Worm (Caenorhabditis elegans) whole organism, L1 larva: Measurements from ENCODE around the gene T15H9.5.

ENCODE experiments used
- C16A3.4 ChIP-seq: fragments of 150-350 bp; optimal IDR thresholded peaks from 2 replicates; lab custom pipeline; 2014; ENCODE audit warnings: missing biosample characterization, missing genetic modification characterization
- C34B4.2 ChIP-seq: sonication (generic microtip); optimal IDR thresholded peaks from 2 replicates; lab custom pipeline; 2017; ENCODE audit warnings: mild to moderate bottlenecking, missing genetic modification characterization, missing compliant biosample characterization
- F16B12.6 ChIP-seq: fragments of 150-350 bp; optimal IDR thresholded peaks from 2 replicates; lab custom pipeline; 2014; ENCODE audit warnings: missing biosample characterization, missing genetic modification characterization
- Y116A8C.19 ChIP-seq: sonication (generic microtip); optimal IDR thresholded peaks from 2 replicates; lab custom pipeline; 2016; ENCODE audit warnings: missing compliant biosample characterization, missing genetic modification characterization, borderline replicate concordance
- alr-1 ChIP-seq: fragments of 200-800 bp; sonication (Bioruptor generic); optimal IDR thresholded peaks from 2 replicates; lab custom pipeline; 2018; ENCODE audit warnings: borderline replicate concordance, mild to moderate bottlenecking, missing genetic modification characterization, missing compliant biosample characterization
- aly-2 ChIP-seq: fragments of 150-350 bp; optimal IDR thresholded peaks from 2 replicates; lab custom pipeline; 2014; ENCODE audit warnings: missing biosample characterization, missing genetic modification characterization
- ama-1 ChIP-seq: fragments of 150-350 bp; optimal IDR thresholded peaks from 2 replicates; lab custom pipeline; 2014
- blmp-1 ChIP-seq: fragments of 150-350 bp; optimal IDR thresholded peaks from 2 replicates; lab custom pipeline; 2014; ENCODE audit warnings: missing biosample characterization, missing genetic modification characterization
- ceh-63 ChIP-seq: fragments of 200-800 bp; sonication (Bioruptor generic); optimal IDR thresholded peaks from 2 replicates; lab custom pipeline; 2018; ENCODE audit warnings: mild to moderate bottlenecking, missing genetic modification characterization, missing compliant biosample characterization
- ceh-8 ChIP-seq: fragments of 200-800 bp; sonication (Bioruptor generic); optimal IDR thresholded peaks from 2 replicates; lab custom pipeline; 2018; ENCODE audit warnings: mild to moderate bottlenecking, missing genetic modification characterization, moderate library complexity, missing compliant biosample characterization
- ceh-90 ChIP-seq: sonication (generic microtip); optimal IDR thresholded peaks from 2 replicates; lab custom pipeline; 2016; ENCODE audit warnings: missing genetic modification characterization, missing compliant biosample characterization
- ces-1 ChIP-seq: fragments of 150-350 bp; optimal IDR thresholded peaks from 2 replicates; lab custom pipeline; 2014; ENCODE audit warnings: missing biosample characterization, missing genetic modification reagents, missing genetic modification characterization
- dsc-1 ChIP-seq: sonication (generic microtip); optimal IDR thresholded peaks from 2 replicates; lab custom pipeline; 2016; ENCODE audit warnings: mild to moderate bottlenecking, missing genetic modification characterization, missing compliant biosample characterization
- efl-3 ChIP-seq: fragments of 200-800 bp; sonication (Bioruptor generic); optimal IDR thresholded peaks from 2 replicates; lab custom pipeline; 2018; ENCODE audit warnings: mild to moderate bottlenecking, missing genetic modification characterization, missing compliant biosample characterization
- egl-13 ChIP-seq: sonication (generic microtip); optimal IDR thresholded peaks from 2 replicates; lab custom pipeline; 2016; ENCODE audit warnings: missing genotype, missing genetic modification reagents, missing genetic modification characterization, missing compliant biosample characterization
- elt-3 ChIP-seq, 6 experiments: fragments of 150-350 bp in 1 of 6; sonication (generic microtip); optimal IDR thresholded peaks; 2 replicates each; lab custom pipeline; 2017 to 2018; ENCODE audit warnings: missing biosample characterization in 6 of 6, missing genetic modification characterization in 6 of 6, inconsistent platforms in 1 of 6
- fkh-10 ChIP-seq: sonication (generic microtip); optimal IDR thresholded peaks from 2 replicates; lab custom pipeline; 2017; ENCODE audit warnings: missing biosample characterization, missing genetic modification reagents, missing genetic modification characterization
- fkh-4 ChIP-seq: sonication (generic microtip); optimal IDR thresholded peaks from 2 replicates; lab custom pipeline; 2016; ENCODE audit warnings: missing compliant biosample characterization, missing genetic modification characterization, borderline replicate concordance
- fkh-8 ChIP-seq: sonication (generic microtip); optimal IDR thresholded peaks from 2 replicates; lab custom pipeline; 2016; ENCODE audit warnings: mild to moderate bottlenecking, missing genetic modification characterization, missing compliant biosample characterization
- fos-1 ChIP-seq: fragments of 150-350 bp; optimal IDR thresholded peaks from 2 replicates; lab custom pipeline; 2014; ENCODE audit warnings: missing biosample characterization, missing genetic modification characterization
- grh-1 ChIP-seq: fragments of 200-800 bp; sonication (Bioruptor generic); IDR thresholded peaks from 2 replicates; pipeline ENCODE4 v1.3.6; 2022; ENCODE audit warnings: missing genetic modification reagents, missing genetic modification characterization, missing compliant biosample characterization
- hlh-4 ChIP-seq: sonication (generic microtip); optimal IDR thresholded peaks from 2 replicates; lab custom pipeline; 2016; ENCODE audit warnings: mild to moderate bottlenecking, missing genetic modification characterization, missing compliant biosample characterization
- hpl-2 ChIP-seq: fragments of 150-350 bp; optimal IDR thresholded peaks from 2 replicates; lab custom pipeline; 2014; ENCODE audit warnings: missing biosample characterization, missing genetic modification reagents, missing genetic modification characterization
- isw-1 ChIP-seq: fragments of 200-800 bp; sonication (Bioruptor generic); IDR thresholded peaks from 2 replicates; pipeline ENCODE4 v1.3.6; 2022; ENCODE audit warnings: missing genetic modification characterization, missing compliant biosample characterization
- lin-13 ChIP-seq: fragments of 150-350 bp; optimal IDR thresholded peaks from 2 replicates; lab custom pipeline; 2014; ENCODE audit warnings: missing biosample characterization, missing genetic modification reagents, missing genetic modification characterization
- lin-35 ChIP-seq, 2 experiments: fragments of 150-350 bp; optimal IDR thresholded peaks; 2 replicates each; lab custom pipeline; 2014; ENCODE audit warnings: missing biosample characterization in 2 of 2, missing genetic modification characterization in 2 of 2, missing genetic modification reagents in 2 of 2
- lin-39 ChIP-seq: fragments of 150-350 bp; optimal IDR thresholded peaks from 2 replicates; lab custom pipeline; 2014; ENCODE audit warnings: missing biosample characterization, missing genetic modification reagents, missing genetic modification characterization
- lir-3 ChIP-seq: sonication (generic microtip); optimal IDR thresholded peaks from 2 replicates; lab custom pipeline; 2016; ENCODE audit warnings: mild to moderate bottlenecking, missing genetic modification characterization, moderate library complexity, missing compliant biosample characterization; ENCODE audit not compliant: poor library complexity
- lsy-2 ChIP-seq, 2 experiments: fragments of 150-350 bp; optimal IDR thresholded peaks; 2 replicates each; lab custom pipeline; 2014; ENCODE audit warnings: missing biosample characterization in 2 of 2, missing genetic modification characterization in 2 of 2
- mdl-1 ChIP-seq, 2 experiments: fragments of 150-350 bp; optimal IDR thresholded peaks; 2 replicates each; lab custom pipeline; 2014 to 2017; ENCODE audit warnings: missing biosample characterization in 2 of 2, missing genetic modification characterization in 2 of 2, inconsistent platforms in 1 of 2
- mep-1 ChIP-seq: fragments of 150-350 bp; optimal IDR thresholded peaks from 2 replicates; lab custom pipeline; 2014; ENCODE audit warnings: missing biosample characterization, missing genetic modification characterization
- nhr-11 ChIP-seq: fragments of 150-350 bp; optimal IDR thresholded peaks from 2 replicates; lab custom pipeline; 2014; ENCODE audit warnings: missing biosample characterization, missing genetic modification characterization
- nhr-12 ChIP-seq: sonication (generic microtip); optimal IDR thresholded peaks from 2 replicates; lab custom pipeline; 2017; ENCODE audit warnings: missing biosample characterization, missing genetic modification characterization
- nhr-19 ChIP-seq: fragments of 200-800 bp; sonication (Bioruptor generic); conservative IDR thresholded peaks from 2 replicates; pipeline ENCODE4 v1.3.6; 2022; ENCODE audit warnings: missing genetic modification characterization, missing compliant biosample characterization
- nhr-28 ChIP-seq: fragments of 150-350 bp; optimal IDR thresholded peaks from 2 replicates; lab custom pipeline; 2014; ENCODE audit warnings: missing biosample characterization, missing genetic modification characterization
- nhr-47 ChIP-seq: sonication (generic microtip); optimal IDR thresholded peaks from 2 replicates; lab custom pipeline; 2016; ENCODE audit warnings: mild to moderate bottlenecking, missing genetic modification characterization, moderate library complexity, missing compliant biosample characterization
- nhr-71 ChIP-seq: sonication (generic microtip); optimal IDR thresholded peaks from 2 replicates; lab custom pipeline; 2016; ENCODE audit warnings: mild to moderate bottlenecking, missing genetic modification characterization, moderate library complexity, missing compliant biosample characterization
- nhr-76 ChIP-seq: sonication (generic microtip); optimal IDR thresholded peaks from 2 replicates; lab custom pipeline; 2017; ENCODE audit warnings: missing biosample characterization, missing genetic modification characterization
- nhr-77 ChIP-seq: fragments of 150-350 bp; optimal IDR thresholded peaks from 2 replicates; lab custom pipeline; 2014; ENCODE audit warnings: missing biosample characterization, missing genetic modification characterization
- nhr-84 ChIP-seq: sonication (generic microtip); optimal IDR thresholded peaks from 2 replicates; lab custom pipeline; 2017; ENCODE audit warnings: missing biosample characterization, missing genetic modification characterization
- nhr-90 ChIP-seq: sonication (generic microtip); optimal IDR thresholded peaks from 2 replicates; lab custom pipeline; 2016; ENCODE audit warnings: mild to moderate bottlenecking, missing genetic modification characterization, missing compliant biosample characterization; ENCODE audit not compliant: poor library complexity
- rnt-1 ChIP-seq: sonication (generic microtip); optimal IDR thresholded peaks from 2 replicates; lab custom pipeline; 2016; ENCODE audit warnings: mild to moderate bottlenecking, missing genetic modification characterization, moderate library complexity, missing compliant biosample characterization
- snu-23 ChIP-seq: sonication (generic microtip); optimal IDR thresholded peaks from 2 replicates; lab custom pipeline; 2016; ENCODE audit warnings: missing genetic modification characterization, missing compliant biosample characterization
- sox-4 ChIP-seq: sonication (generic microtip); optimal IDR thresholded peaks from 2 replicates; lab custom pipeline; 2016; ENCODE audit warnings: missing genetic modification characterization, missing compliant biosample characterization
- sup-37 ChIP-seq: fragments of 200-800 bp; sonication (Bioruptor generic); optimal IDR thresholded peaks from 2 replicates; lab custom pipeline; 2018; ENCODE audit warnings: mild to moderate bottlenecking, missing genetic modification characterization, missing compliant biosample characterization
- swsn-7 ChIP-seq: sonication (generic microtip); optimal IDR thresholded peaks from 2 replicates; lab custom pipeline; 2016; ENCODE audit warnings: missing genetic modification characterization, missing compliant biosample characterization
- unc-62 ChIP-seq: fragments of 150-350 bp; optimal IDR thresholded peaks from 2 replicates; lab custom pipeline; 2014; ENCODE audit warnings: missing biosample characterization, missing genetic modification reagents, missing genetic modification characterization
- unc-86 ChIP-seq: sonication (generic microtip); optimal IDR thresholded peaks from 2 replicates; lab custom pipeline; 2016; ENCODE audit warnings: missing genetic modification characterization, missing compliant biosample characterization
- unc-98 ChIP-seq: fragments of 200-800 bp; sonication (Bioruptor generic); IDR thresholded peaks from 2 replicates; pipeline ENCODE4 v1.3.6; 2022; ENCODE audit warnings: missing genetic modification characterization, missing compliant biosample characterization
- vab-15 ChIP-seq: sonication (generic microtip); optimal IDR thresholded peaks from 2 replicates; lab custom pipeline; 2017; ENCODE audit warnings: missing genotype, mild to moderate bottlenecking, missing genetic modification characterization, missing compliant biosample characterization
- xbp-1 ChIP-seq: sonication (generic microtip); optimal IDR thresholded peaks from 2 replicates; lab custom pipeline; 2016; ENCODE audit warnings: missing genetic modification characterization, missing compliant biosample characterization
- zip-4 ChIP-seq: fragments of 200-800 bp; sonication (Bioruptor generic); optimal IDR thresholded peaks from 2 replicates; lab custom pipeline; 2018; ENCODE audit warnings: mild to moderate bottlenecking, missing genetic modification characterization, moderate library complexity, missing compliant biosample characterization
- ztf-4 ChIP-seq: fragments of 150-350 bp; optimal IDR thresholded peaks from 2 replicates; lab custom pipeline; 2014; ENCODE audit warnings: missing biosample characterization, missing genetic modification characterization

T15H9.5 gene

ce11 chrII:9603419-9603818 is 7.8 kb downstream of the T15H9.5 start (continued):
- peak; percentile 66 for TF ChIP-seq egl-13 (tag; lab: Kevin White, UChicago)
- TF ChIP-seq lsy-2 (tag; optimal IDR thresholded peaks at IDR 0.05; lab: Kevin White, UChicago): peak; percentile 90 to 96
- peak; percentile 92 for TF ChIP-seq lin-13 (GFP tag; lab: Kevin White, UChicago)
- TF ChIP-seq sup-37: peak; percentile 66
- TF ChIP-seq hpl-2 (GFP tag; lab: Kevin White, UChicago): peak; percentile 71
- peak; percentile 99 for TF ChIP-seq snu-23 (GFP tag; lab: Kevin White, UChicago)
- TF ChIP-seq rnt-1 (tag; lab: Kevin White, UChicago): peak; percentile 95
- TF ChIP-seq swsn-7: peak; percentile 94
- TF ChIP-seq nhr-28 (tag; lab: Kevin White, UChicago): peak; percentile 9
- peak; percentile 92 for TF ChIP-seq fos-1 (tag; lab: Kevin White, UChicago)
- peak; percentile 51 for TF ChIP-seq F16B12.6 (tag; lab: Kevin White, UChicago)
- peak; percentile 76 for TF ChIP-seq unc-86
- TF ChIP-seq nhr-71 (tag; lab: Kevin White, UChicago): peak; percentile 99
- TF ChIP-seq nhr-19: peak; percentile 99
- TF ChIP-seq nhr-11 (tag; lab: Kevin White, UChicago): peak; percentile 99
- peak; percentile 95 for TF ChIP-seq nhr-47 (tag; lab: Kevin White, UChicago)
- TF ChIP-seq mdl-1 (tag; optimal IDR thresholded peaks at IDR 0.05; lab: Kevin White, UChicago): peak; percentile 95 to 100
- no peak for TF ChIP-seq nhr-76
- peak in 5 of 6 experiments; percentile 40 to 99 (median 95) for TF ChIP-seq elt-3 (tag; optimal IDR thresholded peaks at IDR 0.05; lab: Kevin White, UChicago)
- peak; percentile 75 for TF ChIP-seq ama-1 (lab: Kevin White, UChicago)
- peak; percentile 81 to 91 for TF ChIP-seq lin-35 (GFP tag; optimal IDR thresholded peaks at IDR 0.05; lab: Kevin White, UChicago)
- TF ChIP-seq fkh-8 (tag; lab: Kevin White, UChicago): peak; percentile 95
- TF ChIP-seq ztf-4 (tag; lab: Kevin White, UChicago): peak; percentile 91
- TF ChIP-seq nhr-84 (tag; lab: Kevin White, UChicago): no peak
- peak; percentile 99 for TF ChIP-seq blmp-1
- TF ChIP-seq ceh-90: no peak
- no peak for TF ChIP-seq aly-2 (tag; lab: Kevin White, UChicago)
- 0 out of 2 replicates have a peak, but pooled peaks have one; percentile 43 for TF ChIP-seq unc-98 (GFP tag; lab: Robert Waterston, UW)
- peak; percentile 81 for TF ChIP-seq lin-39 (tag; lab: Kevin White, UChicago)
- TF ChIP-seq efl-3: no peak
- no peak for TF ChIP-seq alr-1 (tag; lab: Kevin White, UChicago)
- TF ChIP-seq ceh-8 (GFP tag; lab: Kevin White, UChicago): peak; percentile 41
- TF ChIP-seq zip-4 (GFP tag; lab: Kevin White, UChicago): peak; percentile 74
- TF ChIP-seq ces-1 (GFP tag; lab: Kevin White, UChicago): no peak
- peak; percentile 98 for TF ChIP-seq mep-1 (tag; lab: Kevin White, UChicago)
- TF ChIP-seq fkh-4 (tag; lab: Kevin White, UChicago): no peak
- no peak for TF ChIP-seq Y116A8C.19 (tag; lab: Kevin White, UChicago)
- peak; percentile 72 for TF ChIP-seq sox-4
- TF ChIP-seq nhr-77 (tag; lab: Kevin White, UChicago): peak; percentile 88
- peak; percentile 96 for TF ChIP-seq xbp-1 (tag; lab: Kevin White, UChicago)
- TF ChIP-seq fkh-10 (GFP tag; lab: Kevin White, UChicago): peak; percentile 69
- no peak for TF ChIP-seq nhr-12 (tag; lab: Kevin White, UChicago)
- peak; percentile 89 for TF ChIP-seq lir-3
- peak; percentile 74 for TF ChIP-seq dsc-1 (tag; lab: Kevin White, UChicago)
- TF ChIP-seq isw-1 (GFP tag; lab: Robert Waterston, UW): peak; percentile 79
- TF ChIP-seq unc-62: no peak
- TF ChIP-seq ceh-63: peak; percentile 29
- TF ChIP-seq nhr-90: peak; percentile 95
- no peak for TF ChIP-seq hlh-4
- TF ChIP-seq C34B4.2 (tag; lab: Kevin White, UChicago): no peak
- TF ChIP-seq C16A3.4 (tag; lab: Kevin White, UChicago): peak; percentile 97
- peak; percentile 85 for TF ChIP-seq grh-1
- TF ChIP-seq vab-15 (tag; lab: Kevin White, UChicago): peak; percentile 40
